Worm (Caenorhabditis elegans) whole organism, young adult: ENCODE data around the gene K01G5.10.

Source experiments
- Y53F4B.3 ChIP-seq: fragments of 200-800 bp; sonication (Bioruptor generic); IDR thresholded peaks from 2 replicates; pipeline ENCODE4 v1.3.6; 2022; ENCODE audit warnings: missing genetic modification reagents, missing genetic modification characterization, missing compliant biosample characterization
- Y67H2A.10 ChIP-seq: fragments of 200-800 bp; sonication (Bioruptor generic); conservative IDR thresholded peaks from 2 replicates; pipeline ENCODE4 v1.3.6; 2022; ENCODE audit warnings: missing genetic modification reagents, missing genetic modification characterization, missing compliant biosample characterization
- Y95B8A.8 ChIP-seq: fragments of 200-800 bp; sonication (Bioruptor generic); IDR thresholded peaks from 2 replicates; pipeline ENCODE4 v1.3.6; 2022; ENCODE audit warnings: missing genetic modification reagents, missing genetic modification characterization, missing compliant biosample characterization
- ama-1 ChIP-seq, 3 experiments: fragments of 150-350 bp in 1 of 3; sonication (generic microtip) in 2 of 3; optimal IDR thresholded peaks; 2 replicates each; lab custom pipeline; 2014 to 2018; ENCODE audit warnings: missing biosample characterization in 2 of 3, missing genetic modification characterization in 2 of 3, missing genetic modification reagents in 2 of 3
- attf-3 ChIP-seq: fragments of 200-800 bp; sonication (Bioruptor generic); conservative IDR thresholded peaks from 2 replicates; pipeline ENCODE4 v1.3.6; 2022; ENCODE audit warnings: missing genetic modification reagents, missing genetic modification characterization, missing compliant biosample characterization
- ceh-100 ChIP-seq: fragments of 200-800 bp; sonication (Bioruptor generic); IDR thresholded peaks from 2 replicates; pipeline ENCODE4 v1.3.6; 2022; ENCODE audit warnings: missing genetic modification reagents, missing genetic modification characterization, missing compliant biosample characterization
- dpl-1 ChIP-seq: fragments of 150-350 bp; optimal IDR thresholded peaks from 2 replicates; lab custom pipeline; 2014; ENCODE audit warnings: missing biosample characterization, missing genetic modification reagents, missing genetic modification characterization
- lag-1 ChIP-seq: fragments of 200-800 bp; sonication (Bioruptor generic); IDR thresholded peaks from 2 replicates; pipeline ENCODE4 v1.3.6; 2022; ENCODE audit warnings: missing genetic modification reagents, missing genetic modification characterization, missing compliant biosample characterization
- madf-3 ChIP-seq: fragments of 200-800 bp; sonication (Bioruptor generic); IDR thresholded peaks from 2 replicates; pipeline ENCODE4 v1.3.6; 2022; ENCODE audit warnings: missing genetic modification reagents, missing genetic modification characterization, missing compliant biosample characterization
- madf-6 ChIP-seq: fragments of 200-800 bp; sonication (Bioruptor generic); IDR thresholded peaks from 2 replicates; pipeline ENCODE4 v1.3.6; 2022; ENCODE audit warnings: missing genetic modification reagents, missing genetic modification characterization, missing compliant biosample characterization
- nhr-90 ChIP-seq: sonication (generic microtip); optimal IDR thresholded peaks from 2 replicates; lab custom pipeline; 2016; ENCODE audit warnings: missing genotype, mild to moderate bottlenecking, missing genetic modification characterization, missing compliant biosample characterization
- snpc-4 ChIP-seq, 5 experiments: fragments of 150-350 bp in 1 of 5; sonication (generic microtip) in 4 of 5; optimal IDR thresholded peaks; 2 replicates each; lab custom pipeline; 2014 to 2018; ENCODE audit warnings: missing genetic modification characterization in 5 of 5, missing biosample characterization in 3 of 5, antibody characterized with exemption in 2 of 5, mild to moderate bottlenecking in 2 of 5, missing compliant biosample characterization in 2 of 5, missing genotype in 2 of 5, moderate library complexity in 2 of 5, missing genetic modification reagents in 1 of 5
- ztf-26 ChIP-seq: sonication (generic microtip); optimal IDR thresholded peaks from 2 replicates; lab custom pipeline; 2017; ENCODE audit warnings: missing genetic modification characterization, missing compliant biosample characterization

DNA sequence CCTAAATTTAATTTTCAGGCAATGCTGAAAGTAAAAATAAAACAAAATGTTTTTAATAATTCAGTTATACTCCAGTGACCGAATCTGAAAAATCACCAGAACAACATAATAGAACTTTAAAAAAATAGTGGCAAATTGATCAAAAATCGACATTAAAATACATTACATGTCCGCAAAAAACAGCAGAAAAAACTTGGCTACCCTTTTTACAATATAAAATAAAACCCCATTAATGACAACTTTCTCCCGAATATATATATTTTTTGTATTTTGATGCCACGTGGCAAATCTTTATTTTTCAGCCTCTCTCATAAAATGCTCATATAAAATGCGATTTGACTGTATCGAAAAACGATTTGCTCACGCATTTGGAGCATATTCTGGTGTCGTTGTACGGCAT lies 23.2 kb upstream of the K01G5.10 start, which contains the start of gene ptr-19:
- TF ChIP-seq Y53F4B.3 (no peak), madf-6 (no peak), attf-3 (no peak), ama-1 (optimal IDR thresholded peaks at IDR 0.05; lab: Kevin White, UChicago) (no peak), ama-1 (GFP tag; optimal IDR thresholded peaks at IDR 0.05; lab: Kevin White, UChicago) (no peak), lag-1 (no peak), dpl-1 (no peak), Y67H2A.10 (GFP tag; lab: Robert Waterston, UW) (no peak), ceh-100 (GFP tag; lab: Robert Waterston, UW) (no peak), ztf-26 (tag; lab: Kevin White, UChicago) (no peak), nhr-90 (tag; lab: Kevin White, UChicago) (no peak), snpc-4 (GFP tag; optimal IDR thresholded peaks at IDR 0.05; lab: Kevin White, UChicago) (no peak), snpc-4 (tag; optimal IDR thresholded peaks at IDR 0.05; lab: Kevin White, UChicago) (no peak), Y95B8A.8 (GFP tag; lab: Robert Waterston, UW) (no peak), madf-3 (no peak)
